Worm (Caenorhabditis elegans) whole organism, young adult: ENCODE results near the gene T13F2.6.

Experiments
- B0336.3 ChIP-seq: fragments of 200-800 bp; sonication (Bioruptor generic); IDR thresholded peaks from 2 replicates; pipeline ENCODE4 v1.3.6; 2022; ENCODE audit warnings: missing genetic modification characterization, missing compliant biosample characterization
- C17E4.6 ChIP-seq: fragments of 200-800 bp; sonication (Bioruptor generic); IDR thresholded peaks from 2 replicates; pipeline ENCODE4 v1.3.6; 2022; ENCODE audit warnings: missing genetic modification reagents, missing genetic modification characterization, missing compliant biosample characterization
- D2030.7 ChIP-seq: fragments of 200-800 bp; sonication (Bioruptor generic); IDR thresholded peaks from 2 replicates; pipeline ENCODE4 v1.3.6; 2022; ENCODE audit warnings: missing genetic modification reagents, missing genetic modification characterization, missing compliant biosample characterization
- F22D6.2 ChIP-seq: sonication (generic microtip); optimal IDR thresholded peaks from 2 replicates; lab custom pipeline; 2016; ENCODE audit warnings: mild to moderate bottlenecking, missing genetic modification characterization, missing compliant biosample characterization
- F33H1.4 ChIP-seq: fragments of 200-800 bp; sonication (Bioruptor generic); IDR thresholded peaks from 2 replicates; pipeline ENCODE4 v1.3.6; 2022; ENCODE audit warnings: missing genetic modification reagents, missing genetic modification characterization, missing compliant biosample characterization
- F49E8.2 ChIP-seq: sonication (generic microtip); optimal IDR thresholded peaks from 3 replicates; lab custom pipeline; 2017; ENCODE audit warnings: missing genetic modification characterization, mild to moderate bottlenecking, missing compliant biosample characterization, antibody characterized with exemption, moderate library complexity; ENCODE audit not compliant: insufficient read depth
- F57C9.4 ChIP-seq: sonication (generic microtip); optimal IDR thresholded peaks from 2 replicates; lab custom pipeline; 2017; ENCODE audit warnings: mild to moderate bottlenecking, missing genetic modification characterization, missing compliant biosample characterization
- K11D2.4 ChIP-seq: fragments of 200-800 bp; sonication (Bioruptor generic); IDR thresholded peaks from 2 replicates; pipeline ENCODE4 v1.3.6; 2022; ENCODE audit warnings: missing genetic modification reagents, missing genetic modification characterization, missing compliant biosample characterization
- Y95B8A.8 ChIP-seq: fragments of 200-800 bp; sonication (Bioruptor generic); IDR thresholded peaks from 2 replicates; pipeline ENCODE4 v1.3.6; 2022; ENCODE audit warnings: missing genetic modification reagents, missing genetic modification characterization, missing compliant biosample characterization
- ZK185.1 ChIP-seq: sonication (generic microtip); optimal IDR thresholded peaks from 2 replicates; lab custom pipeline; 2016; ENCODE audit warnings: mild to moderate bottlenecking, missing genetic modification characterization, missing compliant biosample characterization; ENCODE audit not compliant: poor library complexity, severe bottlenecking
- athp-1 ChIP-seq: sonication (generic microtip); optimal IDR thresholded peaks from 2 replicates; lab custom pipeline; 2017; ENCODE audit warnings: mild to moderate bottlenecking, missing genetic modification characterization, missing compliant biosample characterization
- attf-3 ChIP-seq: fragments of 200-800 bp; sonication (Bioruptor generic); conservative IDR thresholded peaks from 2 replicates; pipeline ENCODE4 v1.3.6; 2022; ENCODE audit warnings: missing genetic modification reagents, missing genetic modification characterization, missing compliant biosample characterization
- attf-5 ChIP-seq: fragments of 200-800 bp; sonication (Bioruptor generic); optimal IDR thresholded peaks from 2 replicates; lab custom pipeline; 2018; ENCODE audit warnings: mild to moderate bottlenecking, missing genetic modification characterization, missing compliant biosample characterization
- attf-6 ChIP-seq: fragments of 200-800 bp; sonication (Bioruptor generic); IDR thresholded peaks from 2 replicates; pipeline ENCODE4 v1.3.6; 2022; ENCODE audit warnings: missing genetic modification reagents, missing genetic modification characterization, missing compliant biosample characterization
- ceh-100 ChIP-seq: fragments of 200-800 bp; sonication (Bioruptor generic); IDR thresholded peaks from 2 replicates; pipeline ENCODE4 v1.3.6; 2022; ENCODE audit warnings: missing genetic modification reagents, missing genetic modification characterization, missing compliant biosample characterization
- ceh-91 ChIP-seq: fragments of 200-800 bp; sonication (Bioruptor generic); IDR thresholded peaks from 2 replicates; pipeline ENCODE4 v1.3.6; 2022; ENCODE audit warnings: missing genetic modification reagents, missing genetic modification characterization, missing compliant biosample characterization
- chd-7 ChIP-seq: sonication (generic microtip); optimal IDR thresholded peaks from 2 replicates; lab custom pipeline; 2016; ENCODE audit warnings: mild to moderate bottlenecking, missing genetic modification characterization, moderate library complexity, missing compliant biosample characterization
- dox-1 ChIP-seq: fragments of 200-800 bp; sonication (Bioruptor generic); IDR thresholded peaks from 2 replicates; pipeline ENCODE4 v1.3.6; 2022; ENCODE audit warnings: missing genetic modification reagents, missing genetic modification characterization, missing compliant biosample characterization
- dpff-1 ChIP-seq: sonication (generic microtip); optimal IDR thresholded peaks from 2 replicates; lab custom pipeline; 2017; ENCODE audit warnings: mild to moderate bottlenecking, missing genetic modification characterization, missing compliant biosample characterization
- dpl-1 ChIP-seq: fragments of 150-350 bp; optimal IDR thresholded peaks from 2 replicates; lab custom pipeline; 2014; ENCODE audit warnings: missing biosample characterization, missing genetic modification reagents, missing genetic modification characterization
- efl-1 ChIP-seq: fragments of 150-350 bp; optimal IDR thresholded peaks from 2 replicates; lab custom pipeline; 2014; ENCODE audit warnings: missing biosample characterization, missing genetic modification reagents, missing genetic modification characterization
- ekl-4 ChIP-seq: fragments of 200-800 bp; sonication (Bioruptor generic); IDR thresholded peaks from 2 replicates; pipeline ENCODE4 v1.3.6; 2022; ENCODE audit warnings: missing genetic modification reagents, missing genetic modification characterization, missing compliant biosample characterization
- him-1 ChIP-seq: sonication (generic microtip); optimal IDR thresholded peaks from 2 replicates; lab custom pipeline; 2016; ENCODE audit warnings: missing genotype, missing genetic modification reagents, missing genetic modification characterization, missing compliant biosample characterization
- hmg-1.2 ChIP-seq: fragments of 200-800 bp; sonication (Bioruptor generic); IDR thresholded peaks from 2 replicates; pipeline ENCODE4 v1.3.6; 2022; ENCODE audit warnings: missing genetic modification reagents, missing genetic modification characterization, missing compliant biosample characterization
- hmg-20 ChIP-seq: fragments of 200-800 bp; sonication (Bioruptor generic); IDR thresholded peaks from 2 replicates; pipeline ENCODE4 v1.3.6; 2022; ENCODE audit warnings: missing genetic modification reagents, missing genetic modification characterization, missing compliant biosample characterization
- hrde-1 ChIP-seq: sonication (generic microtip); optimal IDR thresholded peaks from 2 replicates; lab custom pipeline; 2016; ENCODE audit warnings: missing genetic modification characterization, mild to moderate bottlenecking, missing compliant biosample characterization, moderate library complexity, missing genotype, missing genetic modification reagents, borderline replicate concordance
- hsf-1 ChIP-seq: fragments of 200-800 bp; sonication (Bioruptor generic); IDR thresholded peaks from 2 replicates; pipeline ENCODE4 v1.3.6; 2022; ENCODE audit warnings: missing genetic modification reagents, missing genetic modification characterization, missing compliant biosample characterization
- lin-54 ChIP-seq: fragments of 200-800 bp; sonication (Bioruptor generic); optimal IDR thresholded peaks from 2 replicates; lab custom pipeline; 2018; ENCODE audit warnings: mild to moderate bottlenecking, missing genetic modification characterization, missing compliant biosample characterization
- lsl-1 ChIP-seq: fragments of 200-800 bp; sonication (Bioruptor generic); optimal IDR thresholded peaks from 2 replicates; lab custom pipeline; 2018; ENCODE audit warnings: mild to moderate bottlenecking, missing genetic modification characterization, moderate library complexity, missing compliant biosample characterization
- madf-3 ChIP-seq: fragments of 200-800 bp; sonication (Bioruptor generic); IDR thresholded peaks from 2 replicates; pipeline ENCODE4 v1.3.6; 2022; ENCODE audit warnings: missing genetic modification reagents, missing genetic modification characterization, missing compliant biosample characterization
- madf-6 ChIP-seq: fragments of 200-800 bp; sonication (Bioruptor generic); IDR thresholded peaks from 2 replicates; pipeline ENCODE4 v1.3.6; 2022; ENCODE audit warnings: missing genetic modification reagents, missing genetic modification characterization, missing compliant biosample characterization
- madf-8 ChIP-seq: fragments of 200-800 bp; sonication (Bioruptor generic); conservative IDR thresholded peaks from 2 replicates; pipeline ENCODE4 v1.3.6; 2022; ENCODE audit warnings: missing genetic modification reagents, missing genetic modification characterization, missing compliant biosample characterization
- mcd-1 ChIP-seq: fragments of 200-800 bp; sonication (Bioruptor generic); IDR thresholded peaks from 2 replicates; pipeline ENCODE4 v1.3.6; 2022; ENCODE audit warnings: missing genetic modification reagents, missing genetic modification characterization, missing compliant biosample characterization
- nhr-179 ChIP-seq: sonication (generic microtip); optimal IDR thresholded peaks from 2 replicates; lab custom pipeline; 2016; ENCODE audit warnings: mild to moderate bottlenecking, missing genetic modification characterization, missing compliant biosample characterization
- nhr-27 ChIP-seq: fragments of 200-800 bp; sonication (Bioruptor generic); optimal IDR thresholded peaks from 2 replicates; lab custom pipeline; 2018; ENCODE audit warnings: mild to moderate bottlenecking, missing genetic modification characterization, moderate library complexity, missing compliant biosample characterization
- nhr-80 ChIP-seq: sonication (generic microtip); optimal IDR thresholded peaks from 2 replicates; lab custom pipeline; 2016; ENCODE audit warnings: missing genetic modification characterization, missing compliant biosample characterization
- nhr-90 ChIP-seq: sonication (generic microtip); optimal IDR thresholded peaks from 2 replicates; lab custom pipeline; 2016; ENCODE audit warnings: missing genotype, mild to moderate bottlenecking, missing genetic modification characterization, missing compliant biosample characterization
- pbrm-1 ChIP-seq: fragments of 200-800 bp; sonication (Bioruptor generic); IDR thresholded peaks from 2 replicates; pipeline ENCODE4 v1.3.6; 2022; ENCODE audit warnings: missing genetic modification reagents, missing genetic modification characterization, missing compliant biosample characterization
- rcor-1 ChIP-seq: fragments of 200-800 bp; sonication (Bioruptor generic); IDR thresholded peaks from 2 replicates; pipeline ENCODE4 v1.3.6; 2022; ENCODE audit warnings: missing genetic modification reagents, missing genetic modification characterization, missing compliant biosample characterization
- snpc-1.3 ChIP-seq: sonication (generic microtip); optimal IDR thresholded peaks from 2 replicates; lab custom pipeline; 2017; ENCODE audit warnings: missing genetic modification characterization, mild to moderate bottlenecking, missing compliant biosample characterization, antibody characterized with exemption, moderate library complexity, missing genotype, missing genetic modification reagents; ENCODE audit not compliant: insufficient read depth
- snpc-3.4 ChIP-seq: sonication (generic microtip); optimal IDR thresholded peaks from 2 replicates; lab custom pipeline; 2017; ENCODE audit warnings: missing genetic modification characterization, mild to moderate bottlenecking, missing compliant biosample characterization, antibody characterized with exemption, moderate library complexity, missing genotype, missing genetic modification reagents
- snpc-4 ChIP-seq, 5 experiments: fragments of 150-350 bp in 1 of 5; sonication (generic microtip) in 4 of 5; optimal IDR thresholded peaks; 2 replicates each; lab custom pipeline; 2014 to 2018; ENCODE audit warnings: missing genetic modification characterization in 5 of 5, missing biosample characterization in 3 of 5, antibody characterized with exemption in 2 of 5, mild to moderate bottlenecking in 2 of 5, missing compliant biosample characterization in 2 of 5, missing genotype in 2 of 5, moderate library complexity in 2 of 5, missing genetic modification reagents in 1 of 5
- tbp1 ChIP-seq: fragments of 200-800 bp; sonication (Bioruptor generic); optimal IDR thresholded peaks from 2 replicates; lab custom pipeline; 2018; ENCODE audit warnings: mild to moderate bottlenecking, missing genetic modification characterization, missing compliant biosample characterization
- unc-130 ChIP-seq: sonication (generic microtip); optimal IDR thresholded peaks from 2 replicates; lab custom pipeline; 2016; ENCODE audit warnings: missing genetic modification reagents, missing genetic modification characterization, missing compliant biosample characterization
- unc-62 ChIP-seq: fragments of 150-350 bp; optimal IDR thresholded peaks from 2 replicates; lab custom pipeline; 2014; ENCODE audit warnings: missing biosample characterization, missing genetic modification reagents, missing genetic modification characterization
- xnd-1 ChIP-seq: sonication (generic microtip); optimal IDR thresholded peaks from 2 replicates; lab custom pipeline; 2016; ENCODE audit warnings: missing genotype, missing genetic modification reagents, missing genetic modification characterization, missing compliant biosample characterization
- zim-3 ChIP-seq: sonication (generic microtip); optimal IDR thresholded peaks from 2 replicates; lab custom pipeline; 2017; ENCODE audit warnings: mild to moderate bottlenecking, missing genetic modification characterization, moderate library complexity, missing compliant biosample characterization

The T13F2.6 gene

ce11 chrIV:9825196-9825744 lies 47.1 kb downstream of the T13F2.6 start, which contains the start of gene mtr-4:
Gene mtr-4, plus strand, starts transcription at chrIV:9825694.
- TF ChIP-seq hsf-1 (GFP tag; lab: Robert Waterston, UW) (peak; percentile 72), nhr-27 (tag; lab: Kevin White, UChicago) (no peak), Y95B8A.8 (GFP tag; lab: Robert Waterston, UW) (0 out of 2 replicates have a peak, but pooled peaks have one; percentile 74), attf-5 (peak; percentile 71), athp-1 (tag; lab: Kevin White, UChicago) (peak; percentile 34), nhr-90 (tag; lab: Kevin White, UChicago) (no peak), D2030.7 (GFP tag; lab: Robert Waterston, UW) (peak; percentile 85), efl-1 (GFP tag; lab: Kevin White, UChicago) (peak; percentile 74), rcor-1 (GFP tag; lab: Robert Waterston, UW) (peak; percentile 69), madf-8 (peak; percentile 90), B0336.3 (GFP tag; lab: Robert Waterston, UW) (0 out of 2 replicates have a peak, but pooled peaks have one; percentile 34), snpc-4 (GFP tag; optimal IDR thresholded peaks at IDR 0.05; lab: Kevin White, UChicago) (peak; percentile 64), snpc-4 (tag; optimal IDR thresholded peaks at IDR 0.05; lab: Kevin White, UChicago) (peak in 3 of 4 experiments; percentile 9 to 71 (median 69)), hmg-1.2 (GFP tag; lab: Robert Waterston, UW) (peak; percentile 51), nhr-80 (tag; lab: Kevin White, UChicago) (peak; percentile 69), unc-62 (GFP tag; lab: Kevin White, UChicago) (no peak), zim-3 (tag; lab: Kevin White, UChicago) (no peak), tbp1 (peak; percentile 30), lin-54 (GFP tag; lab: Kevin White, UChicago) (peak; percentile 62), dpl-1 (peak; percentile 45), K11D2.4 (GFP tag; lab: Robert Waterston, UW) (no peak), xnd-1 (tag; lab: Kevin White, UChicago) (peak; percentile 93), F57C9.4 (tag; lab: Kevin White, UChicago) (no peak), dpff-1 (tag; lab: Kevin White, UChicago) (no peak), hrde-1 (tag; lab: Kevin White, UChicago) (no peak), unc-130 (no peak), F49E8.2 (peak; percentile 47), attf-3 (GFP tag; lab: Robert Waterston, UW) (peak; percentile 40), ceh-100 (peak; percentile 43), nhr-179 (no peak), dox-1 (GFP tag; lab: Robert Waterston, UW) (peak; percentile 77; the same call in 1 of the 2 replicates), lsl-1 (GFP tag; lab: Kevin White, UChicago) (peak; percentile 98), snpc-1.3 (peak; percentile 8), pbrm-1 (GFP tag; lab: Robert Waterston, UW) (peak; percentile 53; the same call in 1 of the 2 replicates), madf-6 (GFP tag; lab: Robert Waterston, UW) (peak; percentile 96), mcd-1 (GFP tag; lab: Robert Waterston, UW) (peak; percentile 91), chd-7 (no peak), C17E4.6 (GFP tag; lab: Robert Waterston, UW) (peak; percentile 23; the same call in 1 of the 2 replicates), snpc-3.4 (tag; lab: Kevin White, UChicago) (peak; percentile 27), hmg-20 (no peak), madf-3 (GFP tag; lab: Robert Waterston, UW) (peak; percentile 64; the same call in 1 of the 2 replicates), ceh-91 (GFP tag; lab: Robert Waterston, UW) (peak; percentile 77), ZK185.1 (tag; lab: Kevin White, UChicago) (no peak), ekl-4 (GFP tag; lab: Robert Waterston, UW) (peak; percentile 43; the same call in 1 of the 2 replicates), F22D6.2 (tag; lab: Kevin White, UChicago) (no peak), attf-6 (0 out of 2 replicates have a peak, but pooled peaks have one; percentile 17), him-1 (no peak), F33H1.4 (GFP tag; lab: Robert Waterston, UW) (peak; percentile 96)
- TF ChIP-seq, all 124 proteins: peak for 32
